Worm (Caenorhabditis elegans) whole organism, early embryonic: Measurements from ENCODE around the gene T04C12.8.

Source experiments
- B0310.2 ChIP-seq: sonication (generic microtip); optimal IDR thresholded peaks from 2 replicates; lab custom pipeline; 2016; ENCODE audit warnings: mild to moderate bottlenecking, missing genetic modification characterization, missing compliant biosample characterization
- F13C5.2 ChIP-seq: sonication (generic microtip); optimal IDR thresholded peaks from 2 replicates; lab custom pipeline; 2017; ENCODE audit warnings: mild to moderate bottlenecking, missing genetic modification characterization, inconsistent platforms, missing compliant biosample characterization
- aly-1 ChIP-seq: sonication (generic microtip); optimal IDR thresholded peaks from 2 replicates; lab custom pipeline; 2016; ENCODE audit warnings: missing genetic modification characterization, missing compliant biosample characterization
- ama-1 ChIP-seq: fragments of 150-350 bp; optimal IDR thresholded peaks from 2 replicates; lab custom pipeline; 2014
- ceh-13 ChIP-seq: fragments of 200-800 bp; sonication (Bioruptor generic); optimal IDR thresholded peaks from 2 replicates; lab custom pipeline; 2018; ENCODE audit warnings: mild to moderate bottlenecking, missing genetic modification characterization, missing compliant biosample characterization
- ceh-36 ChIP-seq: sonication (generic microtip); optimal IDR thresholded peaks from 2 replicates; lab custom pipeline; 2016; ENCODE audit warnings: missing genetic modification characterization, inconsistent platforms, missing compliant biosample characterization
- ets-7 ChIP-seq: sonication (generic microtip); optimal IDR thresholded peaks from 2 replicates; lab custom pipeline; 2016; ENCODE audit warnings: missing genotype, missing genetic modification characterization, missing compliant biosample characterization
- flt-1 ChIP-seq: fragments of 200-800 bp; sonication (Bioruptor generic); IDR thresholded peaks from 2 replicates; pipeline ENCODE4 v1.3.6; 2022; ENCODE audit warnings: missing genetic modification characterization, missing compliant biosample characterization
- hmbx-1 ChIP-seq: sonication (generic microtip); optimal IDR thresholded peaks from 2 replicates; lab custom pipeline; 2016; ENCODE audit warnings: mild to moderate bottlenecking, missing genetic modification characterization, missing compliant biosample characterization
- hmg-4 ChIP-seq: fragments of 200-800 bp; sonication (Bioruptor generic); optimal IDR thresholded peaks from 2 replicates; lab custom pipeline; 2018; ENCODE audit warnings: mild to moderate bottlenecking, missing genetic modification characterization, missing compliant biosample characterization
- hnd-1 ChIP-seq: sonication (generic microtip); optimal IDR thresholded peaks from 2 replicates; lab custom pipeline; 2016; ENCODE audit warnings: missing genetic modification characterization, missing compliant biosample characterization
- pes-1 ChIP-seq: fragments of 200-800 bp; sonication (Bioruptor generic); IDR thresholded peaks from 2 replicates; pipeline ENCODE4 v1.3.6; 2022; ENCODE audit warnings: missing genetic modification reagents, missing genetic modification characterization, missing compliant biosample characterization
- scrt-1 ChIP-seq: fragments of 200-800 bp; sonication (Bioruptor generic); IDR thresholded peaks from 2 replicates; pipeline ENCODE4 v1.3.6; 2022; ENCODE audit warnings: missing genetic modification characterization, missing compliant biosample characterization
- sea-1 ChIP-seq: fragments of 200-800 bp; sonication (Bioruptor generic); conservative IDR thresholded peaks from 2 replicates; pipeline ENCODE4 v1.3.6; 2022; ENCODE audit warnings: missing genetic modification characterization, missing compliant biosample characterization
- tbx-11 ChIP-seq: fragments of 200-800 bp; sonication (Bioruptor generic); IDR thresholded peaks from 2 replicates; pipeline ENCODE4 v1.3.6; 2022; ENCODE audit warnings: missing genetic modification characterization, missing compliant biosample characterization
- tbx-37 ChIP-seq: fragments of 200-800 bp; sonication (Bioruptor generic); conservative IDR thresholded peaks from 2 replicates; pipeline ENCODE4 v1.3.6; 2022; ENCODE audit warnings: missing genetic modification reagents, missing genetic modification characterization, missing compliant biosample characterization
- tra-4 ChIP-seq: sonication (generic microtip); optimal IDR thresholded peaks from 2 replicates; lab custom pipeline; 2017; ENCODE audit warnings: missing genetic modification characterization, missing compliant biosample characterization

Gene T04C12.8

ce11 chrV:11060239-11060984 lies 8.7 kb downstream of the T04C12.8 start, which contains the start of gene T04C12.11:
Gene T04C12.11 (minus strand): TSS chrV:11060289.
- TF ChIP-seq ceh-13 (GFP tag; lab: Kevin White, UChicago) (no peak), tbx-11 (no peak), tra-4 (tag; lab: Kevin White, UChicago) (no peak), ets-7 (tag; lab: Kevin White, UChicago) (no peak), aly-1 (tag; lab: Kevin White, UChicago) (no peak), scrt-1 (GFP tag; lab: Robert Waterston, UW) (no peak), flt-1 (GFP tag; lab: Robert Waterston, UW) (no peak)

- TF ChIP-seq sea-1 (GFP tag; lab: Robert Waterston, UW), result no peak
- no peak for TF ChIP-seq hmbx-1 (tag; lab: Kevin White, UChicago)
- no peak for TF ChIP-seq hnd-1 (tag; lab: Kevin White, UChicago)
- no peak for TF ChIP-seq tra-4 (tag; lab: Kevin White, UChicago)
- TF ChIP-seq scrt-1 (GFP tag; lab: Robert Waterston, UW), result no peak
- TF ChIP-seq ceh-13 (GFP tag; lab: Kevin White, UChicago), result no peak
- TF ChIP-seq B0310.2 (tag; lab: Kevin White, UChicago), result no peak
- no peak for TF ChIP-seq aly-1 (tag; lab: Kevin White, UChicago)
- TF ChIP-seq F13C5.2 (tag; lab: Kevin White, UChicago), result no peak
- no peak for TF ChIP-seq hmg-4 (GFP tag; lab: Kevin White, UChicago)
- TF ChIP-seq ceh-36 (tag; lab: Kevin White, UChicago), result no peak
- no peak for TF ChIP-seq pes-1 (GFP tag; lab: Robert Waterston, UW)
- TF ChIP-seq flt-1 (GFP tag; lab: Robert Waterston, UW), result no peak
- no peak for TF ChIP-seq ama-1 (lab: Kevin White, UChicago)
- no peak for TF ChIP-seq tbx-37 (GFP tag; lab: Robert Waterston, UW)
- no peak for TF ChIP-seq tbx-11
- TF ChIP-seq ets-7 (tag; lab: Kevin White, UChicago), result no peak
These were observed 10.0 kb downstream of the T04C12.8 start, which contains the start of gene T04C12.1 for ce11 chrV:11059180-11059579. Gene T04C12.1 (minus strand): TSS chrV:11059269.

- TF ChIP-seq scrt-1 (GFP tag; lab: Robert Waterston, UW), result no peak
- no peak for TF ChIP-seq hmbx-1 (tag; lab: Kevin White, UChicago)
- no peak for TF ChIP-seq ceh-36 (tag; lab: Kevin White, UChicago)
These were observed 12.1 kb downstream of the T04C12.8 start, which contains the start of gene srh-75 for ce11 chrV:11057043-11057442. Gene srh-75 (minus strand): TSS chrV:11057143.

- TF ChIP-seq B0310.2 (tag; lab: Kevin White, UChicago) (no peak), hmbx-1 (tag; lab: Kevin White, UChicago) (no peak), pes-1 (GFP tag; lab: Robert Waterston, UW) (no peak), tbx-11 (no peak), hmg-4 (GFP tag; lab: Kevin White, UChicago) (no peak), sea-1 (GFP tag; lab: Robert Waterston, UW) (no peak), aly-1 (tag; lab: Kevin White, UChicago) (no peak), ama-1 (lab: Kevin White, UChicago) (no peak), ets-7 (tag; lab: Kevin White, UChicago) (no peak), tra-4 (tag; lab: Kevin White, UChicago) (no peak), flt-1 (GFP tag; lab: Robert Waterston, UW) (no peak), F13C5.2 (tag; lab: Kevin White, UChicago) (no peak), hnd-1 (tag; lab: Kevin White, UChicago) (no peak), ceh-13 (GFP tag; lab: Kevin White, UChicago) (no peak), ceh-36 (tag; lab: Kevin White, UChicago) (no peak)
These were observed 12.7 kb downstream of the T04C12.8 start for ce11 chrV:11056484-11056883.

ce11 chrV:11053827-11054226 lies 15.3 kb downstream of the T04C12.8 start, which contains the start of gene T04C12.7:
Gene T04C12.7 (plus strand): TSS chrV:11054127.
- no peak for TF ChIP-seq B0310.2 (tag; lab: Kevin White, UChicago)
- TF ChIP-seq hmg-4 (GFP tag; lab: Kevin White, UChicago), result no peak
- TF ChIP-seq ets-7 (tag; lab: Kevin White, UChicago), result no peak
- no peak for TF ChIP-seq tbx-37 (GFP tag; lab: Robert Waterston, UW)
- no peak for TF ChIP-seq ceh-13 (GFP tag; lab: Kevin White, UChicago)
- no peak for TF ChIP-seq sea-1 (GFP tag; lab: Robert Waterston, UW)

- TF ChIP-seq hnd-1 (tag; lab: Kevin White, UChicago), result no peak
- TF ChIP-seq scrt-1 (GFP tag; lab: Robert Waterston, UW), result no peak
- no peak for TF ChIP-seq ets-7 (tag; lab: Kevin White, UChicago)
- TF ChIP-seq F13C5.2 (tag; lab: Kevin White, UChicago), result no peak
- TF ChIP-seq tra-4 (tag; lab: Kevin White, UChicago), result no peak
- no peak for TF ChIP-seq hmbx-1 (tag; lab: Kevin White, UChicago)
- TF ChIP-seq ceh-13 (GFP tag; lab: Kevin White, UChicago), result no peak
These were observed 17.2 kb downstream of the T04C12.8 start, which contains the start of gene T04C12.33 for ce11 chrV:11051921-11052320. Gene T04C12.33 (plus strand): TSS chrV:11052221.

- TF ChIP-seq hmg-4 (GFP tag; lab: Kevin White, UChicago) (no peak), B0310.2 (tag; lab: Kevin White, UChicago) (no peak), tbx-37 (GFP tag; lab: Robert Waterston, UW) (no peak), tra-4 (tag; lab: Kevin White, UChicago) (no peak), hmbx-1 (tag; lab: Kevin White, UChicago) (no peak), ets-7 (tag; lab: Kevin White, UChicago) (no peak), ceh-36 (tag; lab: Kevin White, UChicago) (no peak), hnd-1 (tag; lab: Kevin White, UChicago) (no peak), sea-1 (GFP tag; lab: Robert Waterston, UW) (no peak), pes-1 (GFP tag; lab: Robert Waterston, UW) (no peak), scrt-1 (GFP tag; lab: Robert Waterston, UW) (no peak), ama-1 (lab: Kevin White, UChicago) (no peak)
These were observed 20.5 kb downstream of the T04C12.8 start, which contains the start of gene srh-74 for ce11 chrV:11048678-11049077. Gene srh-74 (minus strand): TSS chrV:11048778.
